Worm (Caenorhabditis elegans) whole organism, early embryonic: ENCODE results near the gene F49F1.9.
A peak's percentile ranks its signal among the peaks of the same experiment; 100 is the strongest.

ENCODE experiments used
- B0310.2 ChIP-seq: sonication (generic microtip); optimal IDR thresholded peaks from 2 replicates; lab custom pipeline; 2016; ENCODE audit warnings: mild to moderate bottlenecking, missing genetic modification characterization, missing compliant biosample characterization
- F13C5.2 ChIP-seq: sonication (generic microtip); optimal IDR thresholded peaks from 2 replicates; lab custom pipeline; 2017; ENCODE audit warnings: mild to moderate bottlenecking, missing genetic modification characterization, inconsistent platforms, missing compliant biosample characterization
- aly-1 ChIP-seq: sonication (generic microtip); optimal IDR thresholded peaks from 2 replicates; lab custom pipeline; 2016; ENCODE audit warnings: missing genetic modification characterization, missing compliant biosample characterization
- ama-1 ChIP-seq: fragments of 150-350 bp; optimal IDR thresholded peaks from 2 replicates; lab custom pipeline; 2014
- ceh-13 ChIP-seq: fragments of 200-800 bp; sonication (Bioruptor generic); optimal IDR thresholded peaks from 2 replicates; lab custom pipeline; 2018; ENCODE audit warnings: mild to moderate bottlenecking, missing genetic modification characterization, missing compliant biosample characterization
- ceh-36 ChIP-seq: sonication (generic microtip); optimal IDR thresholded peaks from 2 replicates; lab custom pipeline; 2016; ENCODE audit warnings: missing genetic modification characterization, inconsistent platforms, missing compliant biosample characterization
- ets-7 ChIP-seq: sonication (generic microtip); optimal IDR thresholded peaks from 2 replicates; lab custom pipeline; 2016; ENCODE audit warnings: missing genotype, missing genetic modification characterization, missing compliant biosample characterization
- flt-1 ChIP-seq: fragments of 200-800 bp; sonication (Bioruptor generic); IDR thresholded peaks from 2 replicates; pipeline ENCODE4 v1.3.6; 2022; ENCODE audit warnings: missing genetic modification characterization, missing compliant biosample characterization
- hmbx-1 ChIP-seq: sonication (generic microtip); optimal IDR thresholded peaks from 2 replicates; lab custom pipeline; 2016; ENCODE audit warnings: mild to moderate bottlenecking, missing genetic modification characterization, missing compliant biosample characterization
- hmg-4 ChIP-seq: fragments of 200-800 bp; sonication (Bioruptor generic); optimal IDR thresholded peaks from 2 replicates; lab custom pipeline; 2018; ENCODE audit warnings: mild to moderate bottlenecking, missing genetic modification characterization, missing compliant biosample characterization
- hnd-1 ChIP-seq: sonication (generic microtip); optimal IDR thresholded peaks from 2 replicates; lab custom pipeline; 2016; ENCODE audit warnings: missing genetic modification characterization, missing compliant biosample characterization
- pes-1 ChIP-seq: fragments of 200-800 bp; sonication (Bioruptor generic); IDR thresholded peaks from 2 replicates; pipeline ENCODE4 v1.3.6; 2022; ENCODE audit warnings: missing genetic modification reagents, missing genetic modification characterization, missing compliant biosample characterization
- scrt-1 ChIP-seq: fragments of 200-800 bp; sonication (Bioruptor generic); IDR thresholded peaks from 2 replicates; pipeline ENCODE4 v1.3.6; 2022; ENCODE audit warnings: missing genetic modification characterization, missing compliant biosample characterization
- sea-1 ChIP-seq: fragments of 200-800 bp; sonication (Bioruptor generic); conservative IDR thresholded peaks from 2 replicates; pipeline ENCODE4 v1.3.6; 2022; ENCODE audit warnings: missing genetic modification characterization, missing compliant biosample characterization
- tbx-11 ChIP-seq: fragments of 200-800 bp; sonication (Bioruptor generic); IDR thresholded peaks from 2 replicates; pipeline ENCODE4 v1.3.6; 2022; ENCODE audit warnings: missing genetic modification characterization, missing compliant biosample characterization
- tbx-37 ChIP-seq: fragments of 200-800 bp; sonication (Bioruptor generic); conservative IDR thresholded peaks from 2 replicates; pipeline ENCODE4 v1.3.6; 2022; ENCODE audit warnings: missing genetic modification reagents, missing genetic modification characterization, missing compliant biosample characterization
- tra-4 ChIP-seq: sonication (generic microtip); optimal IDR thresholded peaks from 2 replicates; lab custom pipeline; 2017; ENCODE audit warnings: missing genetic modification characterization, missing compliant biosample characterization

F49F1.9 gene

DNA sequence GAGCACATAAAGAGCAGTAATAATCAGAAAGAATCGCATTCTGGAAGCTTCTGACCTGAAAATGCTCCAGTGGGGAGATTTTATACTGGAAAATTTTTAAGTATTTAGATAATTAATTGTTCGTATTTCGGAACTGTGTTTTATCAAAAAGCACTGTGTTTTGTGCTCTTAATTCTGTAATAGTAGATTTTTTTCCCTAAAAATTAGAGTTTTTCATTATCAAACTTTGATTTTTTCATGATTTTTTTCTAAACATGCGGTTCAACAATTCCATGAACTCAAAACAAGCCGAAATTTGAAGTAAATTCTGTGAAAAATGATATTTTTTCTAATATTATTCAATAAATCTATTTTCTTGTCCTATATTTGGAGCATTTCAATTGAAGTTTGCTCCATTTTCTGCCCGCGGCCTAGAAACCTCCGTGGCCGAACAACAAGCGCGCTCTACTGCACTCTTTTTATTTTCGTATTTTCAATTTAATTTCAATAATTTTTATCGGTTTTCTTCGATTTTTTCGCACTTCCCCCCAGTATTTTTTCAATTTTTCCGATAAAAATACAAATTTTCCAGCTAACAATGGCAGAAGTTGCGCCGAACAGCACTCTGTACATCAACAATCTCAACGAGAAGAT lies 34.3 kb upstream of the F49F1.9 start, which contains the start of the genes K08D10.13 and rnp-2:
TSS of gene K08D10.13 (minus strand) at position 51 of the 633 bp plus-strand sequence.
TSS of gene rnp-2 (plus strand) at position 546 of the 633 bp plus-strand sequence.
- 0 out of 2 replicates have a peak, but pooled peaks have one; percentile 27 for TF ChIP-seq tbx-37 (GFP tag; lab: Robert Waterston, UW)
- TF ChIP-seq ceh-36 (tag; lab: Kevin White, UChicago), result no peak

DNA sequence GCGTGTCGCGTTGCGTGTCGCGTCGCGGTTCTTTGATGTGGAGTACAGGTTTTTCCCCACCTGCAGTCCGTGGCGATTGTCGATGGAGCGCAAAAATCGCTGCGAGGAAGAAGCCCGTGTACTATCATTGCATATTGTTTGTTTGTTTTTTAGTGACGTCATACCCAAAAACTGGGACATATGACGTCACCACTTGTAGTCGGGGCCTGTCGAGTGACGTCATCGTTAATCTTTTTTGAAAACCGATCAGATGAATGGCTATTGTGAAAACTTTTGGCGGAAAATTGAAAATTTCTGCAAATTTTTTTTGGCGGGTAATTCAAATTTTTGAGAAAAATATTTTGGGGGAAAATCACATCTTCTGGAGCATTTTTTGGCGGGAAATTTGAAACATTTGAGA lies 29.9 kb upstream of the F49F1.9 start:
- TF ChIP-seq ama-1 (lab: Kevin White, UChicago) (no peak), scrt-1 (no peak), tra-4 (tag; lab: Kevin White, UChicago) (no peak), hmg-4 (GFP tag; lab: Kevin White, UChicago) (no peak)

DNA sequence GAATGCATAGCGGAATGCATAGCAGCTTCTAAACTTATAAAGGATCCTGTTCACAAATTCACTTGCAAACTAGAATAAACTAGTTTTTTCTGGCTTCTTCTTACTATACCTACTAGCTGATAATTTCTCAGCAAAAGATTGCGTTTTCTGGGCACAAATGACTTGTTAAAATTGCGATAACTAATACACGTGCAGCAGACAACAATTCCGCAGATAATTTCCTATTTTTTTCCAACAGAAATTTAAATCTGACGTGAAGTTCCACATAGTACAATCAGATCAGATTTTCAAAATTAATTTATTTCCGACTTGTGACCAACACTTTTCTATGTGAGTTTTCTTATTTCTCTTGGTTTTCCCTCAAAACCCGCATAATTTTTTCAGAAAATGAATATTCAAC lies 27.0 kb upstream of the F49F1.9 start, which contains the start of gene scrm-8:
TSS of gene scrm-8 (plus strand) at position 301 of the 400 bp plus-strand sequence.
- TF ChIP-seq sea-1, result no peak
- no peak for TF ChIP-seq flt-1 (GFP tag; lab: Robert Waterston, UW)
- no peak for TF ChIP-seq ceh-13 (GFP tag; lab: Kevin White, UChicago)
- TF ChIP-seq F13C5.2 (tag; lab: Kevin White, UChicago), result no peak
- no peak for TF ChIP-seq pes-1 (GFP tag; lab: Robert Waterston, UW)
- TF ChIP-seq B0310.2, result no peak
- TF ChIP-seq ceh-36 (tag; lab: Kevin White, UChicago), result no peak
- TF ChIP-seq hmg-4 (GFP tag; lab: Kevin White, UChicago), result no peak
- no peak for TF ChIP-seq tbx-11
- TF ChIP-seq ama-1 (lab: Kevin White, UChicago), result no peak
- TF ChIP-seq aly-1 (tag; lab: Kevin White, UChicago), result no peak
- TF ChIP-seq ets-7 (tag; lab: Kevin White, UChicago), result no peak
- TF ChIP-seq tra-4 (tag; lab: Kevin White, UChicago), result no peak
- no peak for TF ChIP-seq hmbx-1

DNA sequence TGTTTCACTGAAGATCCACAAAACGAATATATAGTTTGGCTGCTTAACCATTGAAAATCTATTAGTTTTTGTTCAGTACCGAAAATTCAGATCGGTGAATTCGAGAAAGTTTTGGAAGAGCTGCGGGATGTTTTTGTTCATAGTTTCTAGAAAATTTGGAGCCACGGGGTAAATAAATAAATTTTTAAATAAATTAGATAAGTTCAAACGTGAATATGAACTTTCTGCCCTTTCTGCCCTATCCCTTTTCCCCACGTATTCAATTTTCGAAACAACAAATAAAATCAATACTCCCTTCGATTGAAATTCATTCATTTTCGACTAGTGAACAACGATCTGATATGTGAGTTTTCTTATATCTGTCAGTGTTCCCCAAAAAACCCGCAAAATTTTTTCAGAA lies 24.7 kb upstream of the F49F1.9 start, which contains the start of gene scrm-5:
TSS of gene scrm-5 (plus strand) at position 301 of the 400 bp plus-strand sequence.
- TF ChIP-seq ceh-36 (tag; lab: Kevin White, UChicago) (no peak), tra-4 (tag; lab: Kevin White, UChicago) (no peak), flt-1 (GFP tag; lab: Robert Waterston, UW) (no peak), hmbx-1 (no peak), ama-1 (lab: Kevin White, UChicago) (no peak), sea-1 (no peak), aly-1 (tag; lab: Kevin White, UChicago) (no peak), scrt-1 (no peak), ceh-13 (GFP tag; lab: Kevin White, UChicago) (no peak), pes-1 (GFP tag; lab: Robert Waterston, UW) (no peak), tbx-11 (no peak), hmg-4 (GFP tag; lab: Kevin White, UChicago) (no peak), tbx-37 (GFP tag; lab: Robert Waterston, UW) (no peak), hnd-1 (tag; lab: Kevin White, UChicago) (no peak), ets-7 (tag; lab: Kevin White, UChicago) (no peak), F13C5.2 (tag; lab: Kevin White, UChicago) (no peak), B0310.2 (no peak)

DNA sequence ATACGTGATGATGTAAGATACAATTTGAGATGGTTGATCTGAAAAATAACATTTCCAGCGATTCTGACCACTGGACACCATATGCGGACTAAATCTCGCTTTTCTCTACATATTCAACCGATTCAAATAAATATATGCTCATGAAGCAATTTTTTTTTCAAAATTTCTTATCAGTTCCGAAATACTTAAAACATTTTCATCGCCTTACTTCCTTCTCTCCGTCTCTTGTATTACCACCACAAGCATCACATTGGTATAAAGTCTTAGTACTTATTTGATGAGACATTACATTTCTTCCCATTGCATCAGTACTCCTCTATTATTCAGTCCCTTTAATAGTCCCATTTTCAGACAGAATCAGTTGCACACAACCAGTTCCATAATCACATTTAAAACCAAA lies 17.3 kb upstream of the F49F1.9 start, which contains the start of gene K08D10.14:
TSS of gene K08D10.14 (plus strand) at position 301 of the 400 bp plus-strand sequence.
- TF ChIP-seq ama-1 (lab: Kevin White, UChicago) (no peak), hmg-4 (GFP tag; lab: Kevin White, UChicago) (no peak), B0310.2 (no peak), tbx-11 (no peak), flt-1 (GFP tag; lab: Robert Waterston, UW) (no peak), ceh-13 (GFP tag; lab: Kevin White, UChicago) (no peak), pes-1 (GFP tag; lab: Robert Waterston, UW) (no peak), scrt-1 (no peak), tbx-37 (GFP tag; lab: Robert Waterston, UW) (no peak), ets-7 (tag; lab: Kevin White, UChicago) (no peak), hmbx-1 (no peak), sea-1 (no peak), F13C5.2 (tag; lab: Kevin White, UChicago) (no peak), hnd-1 (tag; lab: Kevin White, UChicago) (no peak), ceh-36 (tag; lab: Kevin White, UChicago) (no peak), tra-4 (tag; lab: Kevin White, UChicago) (no peak), aly-1 (tag; lab: Kevin White, UChicago) (no peak)

DNA sequence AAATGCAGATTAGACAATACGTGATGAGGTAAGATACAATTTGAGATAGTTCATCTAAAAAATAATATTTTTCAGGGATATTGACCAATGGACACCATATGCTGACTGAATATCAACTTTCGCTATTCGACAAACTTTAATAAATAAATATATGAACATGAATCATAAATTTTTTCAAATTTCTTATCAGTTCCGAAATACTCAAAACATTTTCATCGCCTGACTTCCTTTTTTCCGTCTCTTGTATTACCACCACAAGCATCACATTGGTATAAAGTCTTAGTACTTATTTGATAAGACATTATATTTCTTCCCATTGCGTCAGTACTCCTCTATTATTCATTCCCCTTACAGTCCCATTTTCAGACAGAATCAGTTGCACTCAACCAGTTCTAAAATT lies 14.8 kb upstream of the F49F1.9 start, which contains the start of the genes K08D10.10 and R07C12.1:
TSS of gene K08D10.10 (plus strand) at position 93 of the 400 bp plus-strand sequence.
TSS of gene R07C12.1 (plus strand) at position 314 of the 400 bp plus-strand sequence.
- no peak for TF ChIP-seq F13C5.2 (tag; lab: Kevin White, UChicago)
- no peak for TF ChIP-seq ets-7 (tag; lab: Kevin White, UChicago)
- TF ChIP-seq hmg-4 (GFP tag; lab: Kevin White, UChicago), result no peak
- TF ChIP-seq tra-4 (tag; lab: Kevin White, UChicago), result no peak
- no peak for TF ChIP-seq pes-1 (GFP tag; lab: Robert Waterston, UW)
- no peak for TF ChIP-seq B0310.2
- TF ChIP-seq tbx-11, result no peak
- TF ChIP-seq ceh-36 (tag; lab: Kevin White, UChicago), result no peak
- TF ChIP-seq hmbx-1, result no peak
- TF ChIP-seq tbx-37 (GFP tag; lab: Robert Waterston, UW), result no peak
- no peak for TF ChIP-seq ama-1 (lab: Kevin White, UChicago)
- TF ChIP-seq hnd-1 (tag; lab: Kevin White, UChicago), result no peak
- TF ChIP-seq sea-1, result no peak
- no peak for TF ChIP-seq aly-1 (tag; lab: Kevin White, UChicago)

DNA sequence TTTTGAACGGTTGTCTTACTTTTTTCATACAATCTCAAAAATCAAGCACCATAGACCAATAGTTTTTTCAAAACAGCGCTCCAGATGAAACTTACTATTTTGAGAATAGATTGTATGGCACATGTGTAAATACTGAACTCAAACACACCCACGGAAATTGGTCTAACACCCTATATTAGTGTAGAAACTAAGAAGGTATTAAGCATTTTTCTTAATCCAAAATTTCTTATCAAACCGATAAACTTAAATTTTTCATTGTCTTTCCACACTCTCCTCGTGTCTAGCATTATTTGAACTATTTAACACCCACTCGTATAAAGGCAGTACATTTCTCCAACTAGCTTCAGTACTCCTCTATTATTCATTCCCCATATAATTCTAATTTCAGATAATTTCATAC lies 12.8 kb upstream of the F49F1.9 start:
- TF ChIP-seq hnd-1 (tag; lab: Kevin White, UChicago) (no peak), aly-1 (tag; lab: Kevin White, UChicago) (no peak)
